Worm (Caenorhabditis elegans): ENCODE data around the gene tag-340.

The tag-340 gene

DNA sequence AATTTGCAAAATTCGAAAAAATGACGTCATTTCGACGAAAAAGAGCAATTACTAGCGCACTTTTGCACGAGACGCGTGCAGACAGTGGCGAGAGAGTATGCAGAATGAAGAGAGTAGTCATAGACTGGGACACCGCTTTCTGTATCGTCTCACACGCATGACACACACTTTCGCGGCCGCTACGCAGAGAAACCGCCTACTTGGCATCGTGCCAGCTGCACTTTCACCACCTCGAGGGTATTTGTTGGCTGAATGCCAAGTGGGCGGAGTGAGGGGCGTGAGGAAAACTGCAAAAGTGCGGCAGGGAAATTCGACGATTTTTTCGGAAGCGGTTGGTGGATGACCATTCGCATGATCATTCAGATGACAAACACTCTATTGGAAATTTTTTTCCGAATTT lies 580 bp upstream of the tag-340 start (continued):
- TF ChIP-seq egl-43 (GFP tag; IDR thresholded peaks at IDR 0.05) (peak; percentile 98), dmd-8 (GFP tag; IDR thresholded peaks at IDR 0.05) (peak; percentile 58; the same call in 1 of the 2 replicates), F10B5.3 (tag; optimal IDR thresholded peaks at IDR 0.05) (peak; percentile 88), nhr-25 (tag; optimal IDR thresholded peaks at IDR 0.05; ENCODE audit: borderline replicate concordance, insufficient read depth) (peak; percentile 98), tra-1 (GFP tag; IDR thresholded peaks at IDR 0.05) (peak; percentile 99), mxl-2 (GFP tag; conservative IDR thresholded peaks at IDR 0.05) (peak; percentile 88), T26A8.4 (GFP tag; IDR thresholded peaks at IDR 0.05) (peak; percentile 98), zfp-3 (GFP tag; conservative IDR thresholded peaks at IDR 0.05) (peak; percentile 96), ztf-7 (tag; optimal IDR thresholded peaks at IDR 0.05) (peak; percentile 74), ceh-82 (tag; optimal IDR thresholded peaks at IDR 0.05) (peak; percentile 10), ZK337.2 (GFP tag; IDR thresholded peaks at IDR 0.05) (peak; percentile 81; the same call in 1 of the 2 replicates), ceh-44 (GFP tag; IDR thresholded peaks at IDR 0.05) (peak; percentile 58; the same call in 1 of the 2 replicates), pha-4 (GFP tag; IDR thresholded peaks at IDR 0.05) (peak; percentile 98), pha-4 (tag; optimal IDR thresholded peaks at IDR 0.05) (peak; percentile 55), sdz-12 (GFP tag; optimal IDR thresholded peaks at IDR 0.05) (peak; percentile 95), unc-39 (tag; optimal IDR thresholded peaks at IDR 0.05) (peak; percentile 90), rbr-2 (tag; optimal IDR thresholded peaks at IDR 0.05) (peak; percentile 99), nhr-11 (tag; optimal IDR thresholded peaks at IDR 0.05) (peak; percentile 99), D1046.2 (GFP tag; IDR thresholded peaks at IDR 0.05) (peak; percentile 93), ztf-11 (tag; optimal IDR thresholded peaks at IDR 0.05) (no peak), zfp-2 (tag; optimal IDR thresholded peaks at IDR 0.05) (peak; percentile 96), hif-1 (tag; optimal IDR thresholded peaks at IDR 0.05) (peak; percentile 94 to 97), zip-2 (tag; optimal IDR thresholded peaks at IDR 0.05) (peak; percentile 87), dmd-6 (GFP tag; IDR thresholded peaks at IDR 0.05) (peak; percentile 100), F49E8.2 (tag; optimal IDR thresholded peaks at IDR 0.05; ENCODE audit: borderline replicate concordance) (no peak), pqm-1 (tag; optimal IDR thresholded peaks at IDR 0.05) (peak; percentile 31), ZK546.5 (tag; optimal IDR thresholded peaks at IDR 0.05) (peak in 1 of 2 experiments; percentile 59), Y75B8A.6 (GFP tag; IDR thresholded peaks at IDR 0.05) (peak; percentile 95), tag-97 (GFP tag; IDR thresholded peaks at IDR 0.05) (no peak), lim-7 (GFP tag; IDR thresholded peaks at IDR 0.05) (peak; percentile 73), mdl-1 (tag; optimal IDR thresholded peaks at IDR 0.05) (peak; percentile 79 to 99), mep-1 (tag; optimal IDR thresholded peaks at IDR 0.05) (peak; percentile 99), T20F7.1 (GFP tag; optimal IDR thresholded peaks at IDR 0.05) (peak; percentile 95), php-3 (GFP tag; IDR thresholded peaks at IDR 0.05) (peak; percentile 97), lin-15B (tag; optimal IDR thresholded peaks at IDR 0.05) (peak; percentile 71), nhr-102 (tag; optimal IDR thresholded peaks at IDR 0.05) (peak; percentile 98), madf-9 (GFP tag; conservative IDR thresholded peaks at IDR 0.05) (peak; percentile 97), lin-39 (tag; optimal IDR thresholded peaks at IDR 0.05) (no peak), snpc-1.2 (GFP tag; IDR thresholded peaks at IDR 0.05) (peak; percentile 78), lin-38 (GFP tag; IDR thresholded peaks at IDR 0.05) (peak; percentile 94), mes-2 (tag; optimal IDR thresholded peaks at IDR 0.05; ENCODE audit: poor library complexity, severe bottlenecking) (peak; percentile 94), ceh-20 (GFP tag; IDR thresholded peaks at IDR 0.05) (peak; percentile 99), nhr-28 (tag; optimal IDR thresholded peaks at IDR 0.05) (peak; percentile 98), zip-11 (GFP tag; IDR thresholded peaks at IDR 0.05) (no peak), Y5F2A.4 (GFP tag; optimal IDR thresholded peaks at IDR 0.05) (peak; percentile 85), Y48G9A.11 (GFP tag; IDR thresholded peaks at IDR 0.05) (peak; percentile 81), gei-8 (GFP tag; optimal IDR thresholded peaks at IDR 0.05) (peak; percentile 99), unc-62 (GFP tag; optimal IDR thresholded peaks at IDR 0.05 in 1 of 2) (peak; percentile 28 to 100), unc-62 (tag; optimal IDR thresholded peaks at IDR 0.05) (no peak), fos-1 (tag; optimal IDR thresholded peaks at IDR 0.05) (no peak), F44E2.7 (GFP tag; IDR thresholded peaks at IDR 0.05) (peak; percentile 84; the same call in 1 of the 2 replicates)
